Fruit fly (Drosophila melanogaster): Measurements from ENCODE around the gene Hs2st.

Gene Hs2st

DNA sequence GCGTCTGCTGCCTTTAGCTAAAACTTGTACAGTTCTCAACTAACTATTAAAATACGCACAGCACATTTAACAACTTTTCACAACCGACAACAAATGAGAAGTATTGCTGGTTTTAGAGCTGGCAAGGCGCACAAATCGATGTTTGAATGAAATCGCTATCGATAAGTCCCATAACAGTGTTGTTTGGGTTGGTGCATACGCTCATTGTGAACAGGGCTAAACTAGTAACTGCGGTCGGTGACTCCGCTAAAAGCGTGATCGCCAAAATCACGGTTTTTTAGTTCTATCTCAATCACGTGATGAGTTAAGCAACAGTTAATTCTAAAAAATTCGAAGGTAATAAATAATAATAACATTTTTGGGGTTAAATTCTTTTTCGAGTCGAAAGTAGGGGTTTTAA is 8.8 kb upstream of the Hs2st start, which contains the start of gene Top2:
Gene Top2, minus strand, starts transcription at position 110 of the 400 bp plus-strand sequence.
- peak; percentile 17 for TF ChIP-seq CG8159 (tag; optimal IDR thresholded peaks at IDR 0.05)
- no peak for TF ChIP-seq Pif1B (GFP tag; optimal IDR thresholded peaks at IDR 0.05)
- peak; percentile 7; the same call in 1 of the 3 replicates for TF ChIP-seq CG4496 (GFP tag; IDR thresholded peaks at IDR 0.05)
- no peak for TF ChIP-seq Pif1A (GFP tag; optimal IDR thresholded peaks at IDR 0.05)
- no peak for TF ChIP-seq Ets98B (GFP tag; IDR thresholded peaks at IDR 0.05)
- no peak for TF ChIP-seq CG8301 (tag; optimal IDR thresholded peaks at IDR 0.05)
- TF ChIP-seq CG32121 (GFP tag; IDR thresholded peaks at IDR 0.05): no peak
- TF ChIP-seq CG10348 (GFP tag; IDR thresholded peaks at IDR 0.05): no peak
- no peak for TF ChIP-seq CG17806 (tag; optimal IDR thresholded peaks at IDR 0.05)
- no peak for TF ChIP-seq rn (GFP tag; IDR thresholded peaks at IDR 0.05)
- TF ChIP-seq CG14655 (GFP tag; optimal IDR thresholded peaks at IDR 0.05): no peak

DNA sequence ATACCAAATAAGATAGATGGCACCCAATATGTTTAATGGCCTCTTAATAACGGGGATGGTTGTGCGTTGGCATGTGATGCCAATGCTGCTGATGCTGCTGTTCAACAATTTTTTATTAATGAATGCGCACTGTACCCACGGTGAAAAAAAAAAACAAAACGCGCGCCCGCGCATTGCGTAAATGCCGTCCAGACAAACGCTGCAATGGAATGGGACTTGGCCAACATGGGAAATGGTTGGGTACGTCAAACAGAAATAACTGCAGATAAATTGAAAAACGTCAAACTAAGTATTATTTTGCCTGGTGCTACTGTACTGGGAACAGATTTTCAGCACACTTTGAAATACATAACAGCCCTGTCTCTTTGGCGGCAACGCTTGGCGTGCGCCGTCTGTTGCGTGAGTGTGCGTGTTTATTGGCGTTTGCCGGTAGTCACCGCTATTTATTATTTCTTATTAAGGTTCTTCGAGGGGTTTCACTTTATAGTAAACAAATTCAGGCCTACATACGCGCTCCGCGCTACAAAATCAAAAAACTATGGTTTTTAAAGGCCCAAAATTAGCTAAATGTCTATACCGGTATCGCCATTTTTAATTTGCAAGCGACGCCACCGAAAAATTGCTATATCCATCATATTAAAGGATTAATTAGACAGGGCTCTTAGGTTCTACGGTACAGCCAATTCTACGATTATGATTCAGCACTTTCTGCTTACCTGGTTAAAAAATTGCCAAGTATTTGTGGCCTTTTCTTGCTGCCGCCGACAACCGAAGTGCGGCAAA is 8.2 kb upstream of the Hs2st start:
- TF ChIP-seq CG32121 (GFP tag; IDR thresholded peaks at IDR 0.05) (peak; percentile 57; the same call in 1 of the 2 replicates), fd96Ca (GFP tag; IDR thresholded peaks at IDR 0.05) (peak; percentile 70), Ets98B (GFP tag; IDR thresholded peaks at IDR 0.05) (peak; percentile 61), CG8159 (tag; optimal IDR thresholded peaks at IDR 0.05) (peak; percentile 21), CG4496 (GFP tag; IDR thresholded peaks at IDR 0.05) (no peak; the same call in 1 of the 3 replicates), CG14655 (GFP tag; optimal IDR thresholded peaks at IDR 0.05) (peak; percentile 52), CG12605 (GFP tag; IDR thresholded peaks at IDR 0.05) (peak; percentile 68), CG17806 (tag; optimal IDR thresholded peaks at IDR 0.05) (peak; percentile 25), CG8301 (tag; optimal IDR thresholded peaks at IDR 0.05) (peak; percentile 33), gl (tag; optimal IDR thresholded peaks at IDR 0.05) (no peak)

DNA sequence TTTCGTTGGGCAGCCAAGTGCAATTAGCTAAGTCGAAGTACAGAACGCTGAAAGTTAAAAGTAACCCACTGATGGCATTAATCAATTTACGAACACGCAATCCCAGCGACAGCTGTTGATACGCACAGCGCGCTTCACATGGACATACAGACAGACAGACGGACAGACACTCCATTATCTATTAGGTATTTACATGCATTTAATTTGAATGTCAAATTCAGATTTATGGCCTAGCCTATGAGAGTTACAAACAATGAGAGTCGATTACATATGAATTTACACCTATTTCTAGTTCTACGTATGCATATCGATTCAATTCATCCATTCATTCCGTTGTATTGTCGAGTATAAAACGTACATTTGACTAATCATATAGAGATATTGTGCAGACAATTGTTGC is 1.9 kb downstream of the Hs2st start, which contains the start of gene CG10237:
Gene CG10237, minus strand, starts transcription at position 101 of the 400 bp plus-strand sequence.
- TF ChIP-seq CG14655 (GFP tag; optimal IDR thresholded peaks at IDR 0.05) (no peak), D1 (tag; optimal IDR thresholded peaks at IDR 0.05) (no peak), Snoo (tag; optimal IDR thresholded peaks at IDR 0.05) (no peak), CG15710 (tag; optimal IDR thresholded peaks at IDR 0.05) (no peak), CG12605 (GFP tag; IDR thresholded peaks at IDR 0.05) (no peak), Ets98B (GFP tag; IDR thresholded peaks at IDR 0.05) (no peak), CG8301 (tag; optimal IDR thresholded peaks at IDR 0.05) (no peak), CG17806 (tag; optimal IDR thresholded peaks at IDR 0.05) (no peak), rn (GFP tag; IDR thresholded peaks at IDR 0.05) (no peak)

DNA sequence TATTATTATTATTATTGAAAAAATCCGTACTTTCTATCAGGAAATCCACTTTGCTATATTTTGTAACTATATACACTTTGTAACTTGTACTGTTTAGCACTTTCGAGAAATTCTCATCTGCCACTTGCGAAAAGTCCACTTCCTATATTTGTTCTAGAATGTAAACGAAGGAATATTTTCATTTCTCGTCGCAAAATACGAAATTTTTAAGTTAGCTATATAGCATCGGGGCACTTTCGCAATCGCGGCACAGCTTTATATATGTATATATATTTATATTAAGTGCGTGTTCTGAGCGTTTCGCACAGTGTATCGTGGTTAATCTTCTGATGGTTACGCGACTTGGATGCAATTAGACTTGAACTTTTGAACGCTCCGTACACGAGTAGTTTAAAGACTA is 2.8 kb downstream of the Hs2st start, which contains the start of gene RanGAP:
Gene RanGAP, plus strand, starts transcription at position 169 of the 400 bp plus-strand sequence.
- TF ChIP-seq Ets98B (GFP tag; IDR thresholded peaks at IDR 0.05): no peak
- TF ChIP-seq CG13204 (GFP tag; optimal IDR thresholded peaks at IDR 0.05): no peak
- no peak for TF ChIP-seq EcR (GFP tag; optimal IDR thresholded peaks at IDR 0.05)
- no peak; the same call in 1 of the 2 replicates for TF ChIP-seq CG12605 (GFP tag; IDR thresholded peaks at IDR 0.05)
- TF ChIP-seq CG32121 (GFP tag; IDR thresholded peaks at IDR 0.05): peak; percentile 16; the same call in 1 of the 2 replicates
- TF ChIP-seq fd96Ca (GFP tag; IDR thresholded peaks at IDR 0.05): peak; percentile 48; the same call in 2 of the 3 replicates
- TF ChIP-seq CG8301 (tag; optimal IDR thresholded peaks at IDR 0.05): peak; percentile 36
- no peak for TF ChIP-seq Pif1A (GFP tag; optimal IDR thresholded peaks at IDR 0.05)
- 0 out of 2 replicates have a peak, but pooled peaks have one; percentile 6 for TF ChIP-seq rn (GFP tag; IDR thresholded peaks at IDR 0.05)
- TF ChIP-seq CG17806 (tag; optimal IDR thresholded peaks at IDR 0.05): peak; percentile 31
- no peak for TF ChIP-seq Pif1B (GFP tag; optimal IDR thresholded peaks at IDR 0.05)
- TF ChIP-seq gl (tag; optimal IDR thresholded peaks at IDR 0.05): no peak
- no peak for TF ChIP-seq Snoo (tag; optimal IDR thresholded peaks at IDR 0.05)
- TF ChIP-seq CG15710 (tag; optimal IDR thresholded peaks at IDR 0.05): peak; percentile 12
- peak; percentile 50 for TF ChIP-seq CG9948 (tag; optimal IDR thresholded peaks at IDR 0.05)
- TF ChIP-seq CG4496 (GFP tag; IDR thresholded peaks at IDR 0.05): peak; percentile 25; the same call in 1 of the 3 replicates
- TF ChIP-seq CG10348 (GFP tag; IDR thresholded peaks at IDR 0.05): no peak
- peak; percentile 28 for TF ChIP-seq CG8159 (tag; optimal IDR thresholded peaks at IDR 0.05)
- TF ChIP-seq D1 (tag; optimal IDR thresholded peaks at IDR 0.05): no peak
- TF ChIP-seq CG34367 (tag; optimal IDR thresholded peaks at IDR 0.05): no peak
- TF ChIP-seq CG14655 (GFP tag; optimal IDR thresholded peaks at IDR 0.05): peak; percentile 58

DNA sequence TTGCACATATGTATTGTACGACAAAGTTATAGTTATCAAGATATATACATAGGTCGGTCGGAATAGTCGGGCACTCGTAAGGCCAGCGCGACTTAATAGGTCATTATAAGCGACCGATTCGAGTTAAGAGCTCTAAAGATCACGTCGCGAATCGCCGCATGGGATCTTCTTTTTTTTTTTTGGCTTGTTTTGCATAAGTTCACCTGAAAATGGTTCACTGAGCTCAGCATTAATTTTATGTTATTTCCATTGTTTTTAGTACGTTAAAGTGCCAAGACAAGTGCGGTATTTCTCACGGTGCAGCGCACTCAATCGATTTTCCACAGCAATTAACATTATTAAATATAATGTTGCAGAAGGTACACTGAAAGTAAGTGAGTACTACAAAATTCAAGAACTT is 3.2 kb downstream of the Hs2st start:
- peak; percentile 78 for TF ChIP-seq fd96Ca (GFP tag; IDR thresholded peaks at IDR 0.05)
- no peak for TF ChIP-seq CG15710 (tag; optimal IDR thresholded peaks at IDR 0.05)
- no peak for TF ChIP-seq CG8301 (tag; optimal IDR thresholded peaks at IDR 0.05)
- TF ChIP-seq Pif1B (GFP tag; optimal IDR thresholded peaks at IDR 0.05): no peak
- peak; percentile 25; the same call in 1 of the 2 replicates for TF ChIP-seq rn (GFP tag; IDR thresholded peaks at IDR 0.05)
- TF ChIP-seq CG10348 (GFP tag; IDR thresholded peaks at IDR 0.05): no peak
- TF ChIP-seq Ets98B (GFP tag; IDR thresholded peaks at IDR 0.05): peak; percentile 38
- TF ChIP-seq CG32121 (GFP tag; IDR thresholded peaks at IDR 0.05): peak; percentile 22; the same call in 1 of the 2 replicates
- 0 out of 2 replicates have a peak, but pooled peaks have one; percentile 10 for TF ChIP-seq CG12605 (GFP tag; IDR thresholded peaks at IDR 0.05)
- no peak for TF ChIP-seq CG9948 (tag; optimal IDR thresholded peaks at IDR 0.05)
- no peak for TF ChIP-seq CG17806 (tag; optimal IDR thresholded peaks at IDR 0.05)
- no peak for TF ChIP-seq CG34367 (tag; optimal IDR thresholded peaks at IDR 0.05)
- TF ChIP-seq CG4496 (GFP tag; IDR thresholded peaks at IDR 0.05): peak; percentile 44; the same call in 1 of the 3 replicates
- TF ChIP-seq gl (tag; optimal IDR thresholded peaks at IDR 0.05): no peak
